Worm (Caenorhabditis elegans): Measurements from ENCODE around the gene dhs-24.

DNA sequence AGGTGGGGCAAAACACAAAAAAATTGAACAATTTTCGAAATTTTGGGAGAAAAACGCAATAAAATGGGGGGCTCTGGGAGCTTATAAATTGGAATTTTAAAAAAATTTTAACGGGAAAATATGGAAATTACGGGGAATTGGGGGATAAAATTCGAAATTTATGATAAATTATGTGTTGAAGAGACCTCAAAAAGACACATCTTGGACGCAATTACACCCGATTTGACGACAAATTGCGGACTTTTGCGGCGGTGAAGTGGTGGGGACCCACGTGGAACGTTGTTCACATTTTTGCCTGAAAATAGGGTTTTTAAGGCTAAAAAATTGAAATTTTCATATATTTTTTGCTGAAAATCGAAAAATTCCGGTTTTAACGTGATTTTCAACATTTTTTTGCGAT, 37.6 kb downstream of the dhs-24 start:
- TF ChIP-seq lsy-2 (tag; optimal IDR thresholded peaks at IDR 0.05) (no peak), ceh-83 (GFP tag; optimal IDR thresholded peaks at IDR 0.05) (no peak), mls-2 (tag; optimal IDR thresholded peaks at IDR 0.05) (no peak), ztf-11 (tag; optimal IDR thresholded peaks at IDR 0.05) (no peak), snpc-4 (tag; optimal IDR thresholded peaks at IDR 0.05) (no peak), blmp-1 (tag; optimal IDR thresholded peaks at IDR 0.05) (no peak), mep-1 (tag; optimal IDR thresholded peaks at IDR 0.05) (no peak)

All from whole organism, mixed stage, embryonic.